Worm (Caenorhabditis elegans) whole organism, young adult: ENCODE measurements around the gene F29B9.7.

Source experiments
- B0261.1 ChIP-seq: sonication (generic microtip); optimal IDR thresholded peaks from 2 replicates; lab custom pipeline; 2016; ENCODE audit warnings: mild to moderate bottlenecking, missing genetic modification characterization, moderate library complexity, missing compliant biosample characterization
- F37B4.10 ChIP-seq: fragments of 200-800 bp; sonication (Bioruptor generic); IDR thresholded peaks from 2 replicates; pipeline ENCODE4 v1.3.6; 2022; ENCODE audit warnings: missing genetic modification characterization, missing compliant biosample characterization
- T07F8.4 ChIP-seq: sonication (generic microtip); optimal IDR thresholded peaks from 2 replicates; lab custom pipeline; 2016; ENCODE audit warnings: mild to moderate bottlenecking, missing genetic modification characterization, moderate library complexity, missing compliant biosample characterization
- Y53F4B.3 ChIP-seq: fragments of 200-800 bp; sonication (Bioruptor generic); IDR thresholded peaks from 2 replicates; pipeline ENCODE4 v1.3.6; 2022; ENCODE audit warnings: missing genetic modification reagents, missing genetic modification characterization, missing compliant biosample characterization
- Y53G8AR.9 ChIP-seq: fragments of 200-800 bp; sonication (Bioruptor generic); conservative IDR thresholded peaks from 2 replicates; pipeline ENCODE4 v1.3.6; 2022; ENCODE audit warnings: missing genetic modification reagents, missing genetic modification characterization, missing compliant biosample characterization
- Y56A3A.18 ChIP-seq: fragments of 200-800 bp; sonication (Bioruptor generic); IDR thresholded peaks from 2 replicates; pipeline ENCODE4 v1.3.6; 2022; ENCODE audit warnings: missing genetic modification reagents, missing genetic modification characterization, missing compliant biosample characterization
- Y67H2A.10 ChIP-seq: fragments of 200-800 bp; sonication (Bioruptor generic); conservative IDR thresholded peaks from 2 replicates; pipeline ENCODE4 v1.3.6; 2022; ENCODE audit warnings: missing genetic modification reagents, missing genetic modification characterization, missing compliant biosample characterization
- Y95B8A.8 ChIP-seq: fragments of 200-800 bp; sonication (Bioruptor generic); IDR thresholded peaks from 2 replicates; pipeline ENCODE4 v1.3.6; 2022; ENCODE audit warnings: missing genetic modification reagents, missing genetic modification characterization, missing compliant biosample characterization
- aptf-2 ChIP-seq: fragments of 200-800 bp; sonication (Bioruptor generic); conservative IDR thresholded peaks from 2 replicates; pipeline ENCODE4 v1.3.6; 2022; ENCODE audit warnings: missing genetic modification reagents, missing genetic modification characterization, missing compliant biosample characterization
- atf-7 ChIP-seq: sonication (generic microtip); optimal IDR thresholded peaks from 2 replicates; lab custom pipeline; 2017; ENCODE audit warnings: mild to moderate bottlenecking, missing genetic modification characterization, missing compliant biosample characterization
- attf-5 ChIP-seq: fragments of 200-800 bp; sonication (Bioruptor generic); optimal IDR thresholded peaks from 2 replicates; lab custom pipeline; 2018; ENCODE audit warnings: mild to moderate bottlenecking, missing genetic modification characterization, missing compliant biosample characterization
- bed-2 ChIP-seq: fragments of 200-800 bp; sonication (Bioruptor generic); IDR thresholded peaks from 2 replicates; pipeline ENCODE4 v1.3.6; 2022; ENCODE audit warnings: missing genetic modification reagents, missing genetic modification characterization, missing compliant biosample characterization
- ccch-3 ChIP-seq: fragments of 200-800 bp; sonication (Bioruptor generic); optimal IDR thresholded peaks from 2 replicates; lab custom pipeline; 2018; ENCODE audit warnings: mild to moderate bottlenecking, missing genetic modification characterization, missing compliant biosample characterization
- ceh-27 ChIP-seq: fragments of 200-800 bp; sonication (Bioruptor generic); optimal IDR thresholded peaks from 2 replicates; lab custom pipeline; 2018; ENCODE audit warnings: mild to moderate bottlenecking, missing genetic modification characterization, moderate library complexity, missing compliant biosample characterization
- ceh-40 ChIP-seq: fragments of 200-800 bp; sonication (Bioruptor generic); IDR thresholded peaks from 2 replicates; pipeline ENCODE4 v1.3.6; 2022; ENCODE audit warnings: missing genetic modification characterization, missing compliant biosample characterization
- ceh-79 ChIP-seq: sonication (generic microtip); optimal IDR thresholded peaks from 2 replicates; lab custom pipeline; 2017; ENCODE audit warnings: mild to moderate bottlenecking, missing genetic modification characterization, missing compliant biosample characterization
- die-1 ChIP-seq: sonication (generic microtip); optimal IDR thresholded peaks from 2 replicates; lab custom pipeline; 2016; ENCODE audit warnings: missing genotype, mild to moderate bottlenecking, missing genetic modification characterization, missing compliant biosample characterization
- egl-44 ChIP-seq: fragments of 200-800 bp; sonication (Bioruptor generic); IDR thresholded peaks from 2 replicates; pipeline ENCODE4 v1.3.6; 2022; ENCODE audit warnings: missing genetic modification reagents, missing genetic modification characterization, missing compliant biosample characterization
- egrh-3 ChIP-seq: fragments of 200-800 bp; sonication (Bioruptor generic); IDR thresholded peaks from 2 replicates; pipeline ENCODE4 v1.3.6; 2022; ENCODE audit warnings: missing genetic modification reagents, missing genetic modification characterization, missing compliant biosample characterization
- ekl-4 ChIP-seq: fragments of 200-800 bp; sonication (Bioruptor generic); IDR thresholded peaks from 2 replicates; pipeline ENCODE4 v1.3.6; 2022; ENCODE audit warnings: missing genetic modification reagents, missing genetic modification characterization, missing compliant biosample characterization
- gei-17 ChIP-seq: fragments of 200-800 bp; sonication (Bioruptor generic); optimal IDR thresholded peaks from 2 replicates; lab custom pipeline; 2018; ENCODE audit warnings: mild to moderate bottlenecking, missing genetic modification characterization, missing compliant biosample characterization
- hsf-1 ChIP-seq: fragments of 200-800 bp; sonication (Bioruptor generic); IDR thresholded peaks from 2 replicates; pipeline ENCODE4 v1.3.6; 2022; ENCODE audit warnings: missing genetic modification reagents, missing genetic modification characterization, missing compliant biosample characterization
- lin-40 ChIP-seq: sonication (generic microtip); optimal IDR thresholded peaks from 2 replicates; lab custom pipeline; 2016; ENCODE audit warnings: missing genetic modification characterization, mild to moderate bottlenecking, missing compliant biosample characterization, missing genotype, missing genetic modification reagents
- lir-1 ChIP-seq: fragments of 200-800 bp; sonication (Bioruptor generic); conservative IDR thresholded peaks from 2 replicates; pipeline ENCODE4 v1.3.6; 2022; ENCODE audit warnings: missing genetic modification reagents, missing genetic modification characterization, missing compliant biosample characterization
- lsy-27 ChIP-seq: sonication (generic microtip); optimal IDR thresholded peaks from 2 replicates; lab custom pipeline; 2017; ENCODE audit warnings: missing genetic modification characterization, mild to moderate bottlenecking, missing compliant biosample characterization, antibody characterized with exemption, missing genotype, borderline replicate concordance; ENCODE audit not compliant: insufficient read depth
- mcd-1 ChIP-seq: fragments of 200-800 bp; sonication (Bioruptor generic); IDR thresholded peaks from 2 replicates; pipeline ENCODE4 v1.3.6; 2022; ENCODE audit warnings: missing genetic modification reagents, missing genetic modification characterization, missing compliant biosample characterization
- mel-28 ChIP-seq: sonication (generic microtip); optimal IDR thresholded peaks from 2 replicates; lab custom pipeline; 2016; ENCODE audit warnings: borderline replicate concordance, mild to moderate bottlenecking, missing genetic modification characterization, missing compliant biosample characterization
- nfya-2 ChIP-seq: fragments of 200-800 bp; sonication (Bioruptor generic); IDR thresholded peaks from 2 replicates; pipeline ENCODE4 v1.3.6; 2022; ENCODE audit warnings: missing genetic modification reagents, missing genetic modification characterization, missing compliant biosample characterization
- nhr-179 ChIP-seq: sonication (generic microtip); optimal IDR thresholded peaks from 2 replicates; lab custom pipeline; 2016; ENCODE audit warnings: mild to moderate bottlenecking, missing genetic modification characterization, missing compliant biosample characterization
- nhr-90 ChIP-seq: sonication (generic microtip); optimal IDR thresholded peaks from 2 replicates; lab custom pipeline; 2016; ENCODE audit warnings: missing genotype, mild to moderate bottlenecking, missing genetic modification characterization, missing compliant biosample characterization
- rcor-1 ChIP-seq: fragments of 200-800 bp; sonication (Bioruptor generic); IDR thresholded peaks from 2 replicates; pipeline ENCODE4 v1.3.6; 2022; ENCODE audit warnings: missing genetic modification reagents, missing genetic modification characterization, missing compliant biosample characterization
- rec-8 ChIP-seq, 2 experiments: sonication (generic microtip); optimal IDR thresholded peaks; 2 replicates each; lab custom pipeline; 2016; ENCODE audit warnings: mild to moderate bottlenecking in 2 of 2, missing genetic modification characterization in 2 of 2, missing genetic modification reagents in 2 of 2, missing genotype in 2 of 2, missing biosample characterization in 1 of 2, missing compliant biosample characterization in 1 of 2, moderate library complexity in 1 of 2
- snpc-4 ChIP-seq, 5 experiments: fragments of 150-350 bp in 1 of 5; sonication (generic microtip) in 4 of 5; optimal IDR thresholded peaks; 2 replicates each; lab custom pipeline; 2014 to 2018; ENCODE audit warnings: missing genetic modification characterization in 5 of 5, missing biosample characterization in 3 of 5, antibody characterized with exemption in 2 of 5, mild to moderate bottlenecking in 2 of 5, missing compliant biosample characterization in 2 of 5, missing genotype in 2 of 5, moderate library complexity in 2 of 5, missing genetic modification reagents in 1 of 5
- unc-62 ChIP-seq: fragments of 150-350 bp; optimal IDR thresholded peaks from 2 replicates; lab custom pipeline; 2014; ENCODE audit warnings: missing biosample characterization, missing genetic modification reagents, missing genetic modification characterization
- xnd-1 ChIP-seq: sonication (generic microtip); optimal IDR thresholded peaks from 2 replicates; lab custom pipeline; 2016; ENCODE audit warnings: missing genotype, missing genetic modification reagents, missing genetic modification characterization, missing compliant biosample characterization
- ztf-18 ChIP-seq: sonication (generic microtip); optimal IDR thresholded peaks from 2 replicates; lab custom pipeline; 2016; ENCODE audit warnings: missing genotype, mild to moderate bottlenecking, missing genetic modification characterization, missing compliant biosample characterization
- ztf-25 ChIP-seq: fragments of 200-800 bp; sonication (Bioruptor generic); IDR thresholded peaks from 2 replicates; pipeline ENCODE4 v1.3.6; 2022; ENCODE audit warnings: missing genetic modification reagents, missing genetic modification characterization, missing compliant biosample characterization
- ztf-26 ChIP-seq: sonication (generic microtip); optimal IDR thresholded peaks from 2 replicates; lab custom pipeline; 2017; ENCODE audit warnings: missing genetic modification characterization, missing compliant biosample characterization
- ztf-28 ChIP-seq: fragments of 200-800 bp; sonication (Bioruptor generic); IDR thresholded peaks from 2 replicates; pipeline ENCODE4 v1.3.6; 2022; ENCODE audit warnings: missing genetic modification reagents, missing genetic modification characterization, missing compliant biosample characterization
- ztf-6 ChIP-seq: fragments of 200-800 bp; sonication (Bioruptor generic); IDR thresholded peaks from 2 replicates; pipeline ENCODE4 v1.3.6; 2022; ENCODE audit warnings: missing genetic modification reagents, missing genetic modification characterization, missing compliant biosample characterization

F29B9.7 gene

DNA sequence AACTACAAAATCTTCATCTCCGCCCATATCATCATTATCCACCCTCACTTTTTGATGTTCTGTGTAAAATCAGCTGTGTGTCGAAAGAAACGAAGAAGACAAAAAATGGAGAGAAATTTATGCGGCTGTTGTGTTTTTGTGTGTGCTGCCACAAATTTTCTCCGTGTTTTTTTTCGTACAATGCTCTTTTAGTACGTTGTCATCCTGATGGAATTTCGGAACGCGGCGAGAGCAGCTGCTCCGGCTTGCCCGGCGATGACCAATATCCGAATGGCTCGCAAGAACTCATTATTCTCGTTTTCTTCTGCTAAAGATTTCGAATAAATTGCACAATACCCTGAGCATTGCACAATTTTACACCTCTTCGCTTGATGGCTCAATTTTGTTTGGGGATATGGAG, 10.2 kb upstream of the F29B9.7 start:
- no peak for TF ChIP-seq ztf-25
- TF ChIP-seq gei-17: no peak
- no peak for TF ChIP-seq xnd-1 (tag; lab: Kevin White, UChicago)
- TF ChIP-seq hsf-1 (GFP tag; lab: Robert Waterston, UW): no peak
- TF ChIP-seq ceh-40: no peak
- TF ChIP-seq ztf-6: no peak
- no peak for TF ChIP-seq mcd-1 (GFP tag; lab: Robert Waterston, UW)
- no peak for TF ChIP-seq egl-44 (GFP tag; lab: Robert Waterston, UW)
- no peak for TF ChIP-seq rcor-1 (GFP tag; lab: Robert Waterston, UW)
- TF ChIP-seq Y95B8A.8: no peak
- TF ChIP-seq mel-28 (tag; lab: Kevin White, UChicago): no peak
- TF ChIP-seq ztf-28: no peak

ce11 chrIV:4640941-4641340, 8.6 kb upstream of the F29B9.7 start:
- TF ChIP-seq attf-5 (GFP tag; lab: Kevin White, UChicago) (no peak), ztf-26 (tag; lab: Kevin White, UChicago) (peak; percentile 18)

ce11 chrIV:4643577-4643976, 6.0 kb upstream of the F29B9.7 start:
- TF ChIP-seq Y53F4B.3 (GFP tag; lab: Robert Waterston, UW): no peak
- TF ChIP-seq ztf-18 (tag; lab: Kevin White, UChicago): no peak
- no peak for TF ChIP-seq lir-1 (GFP tag; lab: Robert Waterston, UW)
- no peak for TF ChIP-seq T07F8.4 (tag; lab: Kevin White, UChicago)
- TF ChIP-seq xnd-1 (tag; lab: Kevin White, UChicago): no peak

DNA sequence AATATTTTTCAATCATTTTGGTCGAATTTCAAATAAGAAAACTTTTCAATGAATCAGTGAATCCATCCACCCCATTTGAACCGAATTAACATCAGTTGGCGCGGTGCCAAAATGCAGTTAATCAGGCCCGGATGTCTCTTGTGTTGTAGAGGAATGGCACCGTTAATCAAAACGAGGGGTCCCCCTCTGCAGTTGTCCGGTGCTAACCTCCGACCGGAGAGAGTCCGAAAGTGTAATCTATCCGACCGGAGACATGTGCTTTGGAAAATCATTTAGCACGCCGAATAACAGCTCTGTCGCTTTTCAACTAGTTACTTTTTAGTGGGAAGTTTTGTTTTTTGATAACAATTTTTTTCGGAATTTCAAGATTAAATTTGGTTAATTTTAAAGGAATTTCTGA, 4.3 kb upstream of the F29B9.7 start:
- no peak for TF ChIP-seq bed-2
- TF ChIP-seq nhr-90 (tag; lab: Kevin White, UChicago): no peak
- TF ChIP-seq mel-28 (tag; lab: Kevin White, UChicago): no peak
- TF ChIP-seq nhr-179: no peak
- no peak for TF ChIP-seq atf-7
- TF ChIP-seq Y53G8AR.9 (GFP tag; lab: Robert Waterston, UW): no peak
- no peak for TF ChIP-seq ekl-4

- no peak for TF ChIP-seq lin-40
- no peak for TF ChIP-seq Y56A3A.18 (GFP tag; lab: Robert Waterston, UW)
These were observed 2.2 kb upstream of the F29B9.7 start, which contains the start of gene F29B9.8 for ce11 chrIV:4647385-4647784. Gene F29B9.8, plus strand, starts transcription at chrIV:4647685.

- peak; percentile 75 for TF ChIP-seq lsy-27 (tag; lab: Kevin White, UChicago)
- TF ChIP-seq mcd-1 (GFP tag; lab: Robert Waterston, UW): peak; percentile 81
- TF ChIP-seq B0261.1 (tag; lab: Kevin White, UChicago): no peak
- peak; percentile 65; the same call in 1 of the 2 replicates for TF ChIP-seq egrh-3 (GFP tag; lab: Robert Waterston, UW)
- peak; percentile 25 for TF ChIP-seq snpc-4 (GFP tag; optimal IDR thresholded peaks at IDR 0.05; lab: Kevin White, UChicago)
- TF ChIP-seq snpc-4 (tag; optimal IDR thresholded peaks at IDR 0.05; lab: Kevin White, UChicago): peak; percentile 49 to 78 (median 67)
- TF ChIP-seq T07F8.4 (tag; lab: Kevin White, UChicago): no peak
- TF ChIP-seq ztf-18 (tag; lab: Kevin White, UChicago): peak; percentile 67
- no peak for TF ChIP-seq aptf-2 (GFP tag; lab: Robert Waterston, UW)
- TF ChIP-seq ceh-27: peak; percentile 17
- no peak for TF ChIP-seq rec-8 (tag; optimal IDR thresholded peaks at IDR 0.05; lab: Kevin White, UChicago)
- no peak for TF ChIP-seq unc-62
- no peak for TF ChIP-seq ceh-79
- peak; percentile 57 for TF ChIP-seq lin-40
- TF ChIP-seq die-1: peak; percentile 1
- TF ChIP-seq F37B4.10 (GFP tag; lab: Robert Waterston, UW): no peak
- no peak for TF ChIP-seq nfya-2 (GFP tag; lab: Robert Waterston, UW)
- TF ChIP-seq Y67H2A.10 (GFP tag; lab: Robert Waterston, UW): peak; percentile 70
- TF ChIP-seq ccch-3 (GFP tag; lab: Kevin White, UChicago): no peak
These were observed 1.1 kb downstream of the F29B9.7 start, which contains the start of gene ubc-9 for ce11 chrIV:4650624-4651094. Gene ubc-9, plus strand, starts transcription at chrIV:4651044.
